Fruit fly (Drosophila melanogaster): ENCODE results near the gene Mat89Ba.

The Mat89Ba gene

DNA sequence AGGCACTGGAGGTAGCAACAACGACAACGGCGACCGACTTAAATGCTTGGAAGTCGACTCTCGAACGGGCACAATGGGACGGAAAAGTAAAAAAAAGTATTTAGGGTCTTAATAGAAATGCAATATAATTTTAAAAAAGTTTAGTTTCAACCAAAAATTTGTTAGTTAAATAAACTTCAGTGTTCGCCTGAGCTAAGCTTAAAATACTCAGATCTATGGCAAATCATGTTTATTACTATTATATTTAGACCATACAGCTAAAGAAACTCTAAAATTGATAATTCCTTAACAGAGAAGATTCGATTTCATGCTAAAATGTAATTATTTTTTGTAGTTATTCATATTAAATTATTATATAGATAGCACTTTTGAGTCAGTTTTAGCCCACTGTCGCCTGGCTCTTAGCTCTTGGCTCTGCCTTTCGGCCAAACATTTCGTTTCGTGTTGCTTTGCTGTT, 18.8 kb downstream of the Mat89Ba start (continued):
- TF ChIP-seq CG4318 (GFP tag; optimal IDR thresholded peaks at IDR 0.05) (peak; percentile 89), svp (GFP tag) (peak; percentile 86), fd59A (GFP tag; optimal IDR thresholded peaks at IDR 0.05) (peak; percentile 75), CG8319 (GFP tag; optimal IDR thresholded peaks at IDR 0.05) (peak; percentile 48), CG7368 (GFP tag; optimal IDR thresholded peaks at IDR 0.05) (no peak), CG8632 (GFP tag; optimal IDR thresholded peaks at IDR 0.05) (peak; percentile 83), net (GFP tag; optimal IDR thresholded peaks at IDR 0.05) (peak; percentile 74), eg (GFP tag; IDR thresholded peaks at IDR 0.05) (no peak), Smox (GFP tag; optimal IDR thresholded peaks at IDR 0.05) (peak; percentile 77), Met (GFP tag; optimal IDR thresholded peaks at IDR 0.05) (peak; percentile 84), Sox102F (GFP tag; optimal IDR thresholded peaks at IDR 0.05) (peak; percentile 57), CG16779 (tag; optimal IDR thresholded peaks at IDR 0.05) (peak; percentile 31), CG9139 (GFP tag; optimal IDR thresholded peaks at IDR 0.05) (peak; percentile 21), cyc (GFP tag; optimal IDR thresholded peaks at IDR 0.05) (peak; percentile 45), lz (GFP tag; optimal IDR thresholded peaks at IDR 0.05) (peak; percentile 72), CG15336 (GFP tag; IDR thresholded peaks at IDR 0.05) (no peak), esn (GFP tag; optimal IDR thresholded peaks at IDR 0.05) (peak; percentile 86), vri (GFP tag; optimal IDR thresholded peaks at IDR 0.05) (no peak), Ets21C (GFP tag; optimal IDR thresholded peaks at IDR 0.05) (peak; percentile 21), acj6 (GFP tag; optimal IDR thresholded peaks at IDR 0.05) (peak; percentile 82), Hr4 (GFP tag; optimal IDR thresholded peaks at IDR 0.05) (peak; percentile 75), CG6792 (GFP tag; optimal IDR thresholded peaks at IDR 0.05) (peak; percentile 83), dsx (GFP tag; optimal IDR thresholded peaks at IDR 0.05; ENCODE audit: poor library complexity, severe bottlenecking) (peak; percentile 59), Sox14 (GFP tag; optimal IDR thresholded peaks at IDR 0.05) (peak; percentile 48), Hr38 (GFP tag; optimal IDR thresholded peaks at IDR 0.05) (no peak), topi (GFP tag; optimal IDR thresholded peaks at IDR 0.05) (peak; percentile 70), CG10669 (GFP tag; optimal IDR thresholded peaks at IDR 0.05) (peak; percentile 60), salr (GFP tag; optimal IDR thresholded peaks at IDR 0.05) (peak in 1 of 2 experiments; percentile 77), CG6276 (GFP tag; optimal IDR thresholded peaks at IDR 0.05) (peak; percentile 81), Hr39 (GFP tag; optimal IDR thresholded peaks at IDR 0.05) (peak; percentile 55), Eip75B (GFP tag; optimal IDR thresholded peaks at IDR 0.05) (peak; percentile 50), CG34406 (GFP tag; optimal IDR thresholded peaks at IDR 0.05) (peak; percentile 87), Blimp-1 (GFP tag; optimal IDR thresholded peaks at IDR 0.05) (peak; percentile 71), Sox15 (GFP tag; optimal IDR thresholded peaks at IDR 0.05) (peak; percentile 71), CG6854 (GFP tag; optimal IDR thresholded peaks at IDR 0.05) (no peak), CG8119 (GFP tag; IDR thresholded peaks at IDR 0.05) (no peak), Ets96B (tag; optimal IDR thresholded peaks at IDR 0.05) (peak; percentile 88), CG11762 (GFP tag; optimal IDR thresholded peaks at IDR 0.05; ENCODE audit: insufficient read depth) (peak; percentile 70)

DNA sequence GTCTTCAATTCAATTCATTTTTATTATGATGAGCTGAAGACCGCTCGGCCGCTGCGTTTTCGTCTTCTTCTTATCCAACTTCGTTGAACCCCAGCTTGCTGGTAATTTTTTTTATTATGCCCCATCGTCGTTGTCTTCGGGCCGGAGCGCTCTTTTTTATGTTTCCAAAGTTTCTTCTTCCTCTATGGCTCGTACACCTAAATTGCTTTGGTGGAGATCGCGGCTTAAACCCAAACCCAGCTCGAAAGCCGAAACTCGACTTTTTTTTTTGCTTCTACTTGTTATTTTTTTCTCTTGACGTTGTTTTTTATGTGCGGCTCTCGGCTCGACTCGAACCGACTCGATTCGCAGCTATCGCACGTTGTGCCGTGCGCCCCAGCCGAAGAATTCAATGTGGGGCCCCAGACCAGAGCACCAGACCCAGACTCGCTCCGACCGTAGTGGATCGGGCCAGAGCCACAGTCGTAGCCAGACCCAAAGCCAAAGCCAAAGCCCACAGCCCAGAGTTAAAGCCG, 19.3 kb downstream of the Mat89Ba start:
- peak; percentile 70 for TF ChIP-seq CG16779 (tag; optimal IDR thresholded peaks at IDR 0.05)
- no peak for TF ChIP-seq CG11294 (GFP tag; IDR thresholded peaks at IDR 0.05)
- no peak for TF ChIP-seq Hr4 (GFP tag; optimal IDR thresholded peaks at IDR 0.05)
- no peak for TF ChIP-seq Hr38 (GFP tag; optimal IDR thresholded peaks at IDR 0.05)
- TF ChIP-seq Lpt (GFP tag; optimal IDR thresholded peaks at IDR 0.05), result peak; percentile 52
- TF ChIP-seq dsx (GFP tag; optimal IDR thresholded peaks at IDR 0.05; ENCODE audit: poor library complexity, severe bottlenecking), result peak; percentile 10
- TF ChIP-seq Hr39 (GFP tag; optimal IDR thresholded peaks at IDR 0.05), result no peak
- TF ChIP-seq CG3032 (tag; optimal IDR thresholded peaks at IDR 0.05), result no peak
- TF ChIP-seq CG6792 (GFP tag; optimal IDR thresholded peaks at IDR 0.05), result no peak
- no peak for TF ChIP-seq Met (GFP tag; optimal IDR thresholded peaks at IDR 0.05)
- TF ChIP-seq eg (GFP tag; IDR thresholded peaks at IDR 0.05), result no peak
- no peak for TF ChIP-seq Eip75B (GFP tag; optimal IDR thresholded peaks at IDR 0.05)
- TF ChIP-seq CG6854 (GFP tag; optimal IDR thresholded peaks at IDR 0.05), result peak; percentile 86
- TF ChIP-seq CG11902 (GFP tag; optimal IDR thresholded peaks at IDR 0.05), result no peak
- peak; percentile 53 for TF ChIP-seq CG6276 (GFP tag; optimal IDR thresholded peaks at IDR 0.05)
- TF ChIP-seq Smox (GFP tag; optimal IDR thresholded peaks at IDR 0.05), result no peak
- TF ChIP-seq CG8319 (GFP tag; optimal IDR thresholded peaks at IDR 0.05), result no peak
- TF ChIP-seq CG31627 (GFP tag; optimal IDR thresholded peaks at IDR 0.05), result no peak
- no peak for TF ChIP-seq Ets96B (tag; optimal IDR thresholded peaks at IDR 0.05)
- TF ChIP-seq spab (GFP tag; optimal IDR thresholded peaks at IDR 0.05), result no peak
- TF ChIP-seq CG7368 (GFP tag; optimal IDR thresholded peaks at IDR 0.05), result peak; percentile 2
- TF ChIP-seq acj6 (GFP tag; optimal IDR thresholded peaks at IDR 0.05), result no peak
- TF ChIP-seq achi (GFP tag; optimal IDR thresholded peaks at IDR 0.05), result no peak
- peak; percentile 22 for TF ChIP-seq net (GFP tag; optimal IDR thresholded peaks at IDR 0.05)
- TF ChIP-seq CG4318 (GFP tag; optimal IDR thresholded peaks at IDR 0.05), result no peak
- no peak for TF ChIP-seq cyc (GFP tag; optimal IDR thresholded peaks at IDR 0.05)
- peak; percentile 81 for TF ChIP-seq CG1621 (tag; optimal IDR thresholded peaks at IDR 0.05)
- peak; percentile 53 for TF ChIP-seq CG9139 (GFP tag; optimal IDR thresholded peaks at IDR 0.05)
- TF ChIP-seq dac (GFP tag; optimal IDR thresholded peaks at IDR 0.05), result no peak
- TF ChIP-seq Sox102F (GFP tag; optimal IDR thresholded peaks at IDR 0.05), result no peak
